Fruit fly (Drosophila melanogaster): ENCODE data around the gene CG43163.

The CG43163 gene

dm6 chr3L:8550836-8551235, 43.9 kb upstream of the CG43163 start:
- TF ChIP-seq Jra (GFP tag; optimal IDR thresholded peaks at IDR 0.05) (no peak), br (GFP tag; optimal IDR thresholded peaks at IDR 0.05) (no peak), usp (GFP tag; optimal IDR thresholded peaks at IDR 0.05) (no peak), Abd-B (GFP tag; optimal IDR thresholded peaks at IDR 0.05) (no peak), Rel (GFP tag; optimal IDR thresholded peaks at IDR 0.05) (no peak), Rel (tag; optimal IDR thresholded peaks at IDR 0.05) (peak; percentile 32)

dm6 chr3L:8549183-8549890, 42.4 kb upstream of the CG43163 start:
- TF ChIP-seq Vsx2 (GFP tag; optimal IDR thresholded peaks at IDR 0.05; ENCODE audit: partially characterized antibody), result no peak
- no peak for TF ChIP-seq Jra (GFP tag; optimal IDR thresholded peaks at IDR 0.05)
- TF ChIP-seq CG9705 (GFP tag; optimal IDR thresholded peaks at IDR 0.05), result no peak
- no peak for TF ChIP-seq CrebA (GFP tag; optimal IDR thresholded peaks at IDR 0.05; ENCODE audit: borderline replicate concordance)
- TF ChIP-seq Rel (GFP tag; optimal IDR thresholded peaks at IDR 0.05), result no peak
- no peak for TF ChIP-seq Rel (tag; optimal IDR thresholded peaks at IDR 0.05)
- TF ChIP-seq Myc (optimal IDR thresholded peaks at IDR 0.05), result no peak
- no peak for TF ChIP-seq Dfd (GFP tag; optimal IDR thresholded peaks at IDR 0.05)
- TF ChIP-seq Dif (GFP tag; optimal IDR thresholded peaks at IDR 0.05; ENCODE audit: partially characterized antibody), result no peak
- TF ChIP-seq N (GFP tag; optimal IDR thresholded peaks at IDR 0.05), result no peak
- TF ChIP-seq fru (GFP tag; optimal IDR thresholded peaks at IDR 0.05), result no peak

DNA sequence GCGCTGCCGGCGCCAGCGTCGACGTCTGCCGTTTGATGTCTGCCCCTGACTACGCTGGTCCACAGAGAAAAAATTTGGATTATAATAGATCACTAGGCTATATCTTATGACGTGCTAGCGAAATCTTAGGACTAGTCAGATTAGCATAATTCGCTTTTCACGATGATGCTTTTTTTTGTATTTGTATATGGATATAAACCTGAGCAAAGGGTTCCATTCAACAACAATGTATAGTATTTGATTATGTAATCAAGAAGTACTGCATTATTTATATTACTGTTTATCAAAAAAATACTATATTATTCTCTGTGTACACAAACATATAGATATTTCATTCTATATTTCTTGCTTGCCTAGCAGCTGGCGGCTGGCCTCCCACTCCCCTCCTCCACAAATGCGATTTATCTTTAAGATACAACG, 40.2 kb upstream of the CG43163 start:
- TF ChIP-seq Vsx2 (GFP tag; optimal IDR thresholded peaks at IDR 0.05; ENCODE audit: partially characterized antibody), result no peak
- no peak for TF ChIP-seq usp (GFP tag; optimal IDR thresholded peaks at IDR 0.05)
- TF ChIP-seq Rel (GFP tag; optimal IDR thresholded peaks at IDR 0.05), result no peak
- no peak for TF ChIP-seq Rel (tag; optimal IDR thresholded peaks at IDR 0.05)
- TF ChIP-seq ey (GFP tag; optimal IDR thresholded peaks at IDR 0.05), result peak; percentile 35
- TF ChIP-seq N (GFP tag; optimal IDR thresholded peaks at IDR 0.05), result no peak
- no peak for TF ChIP-seq Hr83 (GFP tag; optimal IDR thresholded peaks at IDR 0.05; ENCODE audit: poor library complexity, severe bottlenecking)
- no peak for TF ChIP-seq brk (GFP tag; optimal IDR thresholded peaks at IDR 0.05)
- no peak for TF ChIP-seq jim (GFP tag; optimal IDR thresholded peaks at IDR 0.05)
- TF ChIP-seq OdsH (GFP tag; optimal IDR thresholded peaks at IDR 0.05), result peak; percentile 61
- no peak for TF ChIP-seq Hnf4 (GFP tag; optimal IDR thresholded peaks at IDR 0.05)
- no peak for TF ChIP-seq GATAd (GFP tag; optimal IDR thresholded peaks at IDR 0.05)
- no peak for TF ChIP-seq pan (optimal IDR thresholded peaks at IDR 0.05)
- TF ChIP-seq Dfd (GFP tag; optimal IDR thresholded peaks at IDR 0.05), result no peak
- TF ChIP-seq Sp1 (GFP tag; optimal IDR thresholded peaks at IDR 0.05), result no peak
- no peak for TF ChIP-seq Abd-B (GFP tag; optimal IDR thresholded peaks at IDR 0.05)
- peak in 1 of 2 experiments; percentile 53 for TF ChIP-seq foxo (GFP tag; optimal IDR thresholded peaks at IDR 0.05)
- no peak for TF ChIP-seq lola (GFP tag; optimal IDR thresholded peaks at IDR 0.05)
- no peak for TF ChIP-seq tai (GFP tag; optimal IDR thresholded peaks at IDR 0.05)
- peak; percentile 12 for TF ChIP-seq dmrt93B (GFP tag; optimal IDR thresholded peaks at IDR 0.05)
- TF ChIP-seq Dif (GFP tag; optimal IDR thresholded peaks at IDR 0.05; ENCODE audit: partially characterized antibody), result no peak
- TF ChIP-seq CG32264 (GFP tag; optimal IDR thresholded peaks at IDR 0.05), result no peak
- no peak for TF ChIP-seq dsf (GFP tag; optimal IDR thresholded peaks at IDR 0.05; ENCODE audit: borderline replicate concordance)
- no peak for TF ChIP-seq CG9705 (GFP tag; optimal IDR thresholded peaks at IDR 0.05)
- TF ChIP-seq sv (GFP tag; optimal IDR thresholded peaks at IDR 0.05), result peak; percentile 83
- no peak for TF ChIP-seq Hr78 (GFP tag; optimal IDR thresholded peaks at IDR 0.05)
- TF ChIP-seq br (GFP tag; optimal IDR thresholded peaks at IDR 0.05), result no peak
- TF ChIP-seq CrebA (GFP tag; optimal IDR thresholded peaks at IDR 0.05; ENCODE audit: borderline replicate concordance), result no peak
- no peak for TF ChIP-seq woc (GFP tag; optimal IDR thresholded peaks at IDR 0.05)
- peak; percentile 5 for TF ChIP-seq fru (GFP tag; optimal IDR thresholded peaks at IDR 0.05)
- TF ChIP-seq Jra (GFP tag; optimal IDR thresholded peaks at IDR 0.05), result no peak
- TF ChIP-seq psq (GFP tag; optimal IDR thresholded peaks at IDR 0.05), result peak; percentile 2
- TF ChIP-seq rgr (GFP tag; optimal IDR thresholded peaks at IDR 0.05), result peak; percentile 38
- TF ChIP-seq HLH106 (tag; optimal IDR thresholded peaks at IDR 0.05), result peak; percentile 39
- peak; percentile 41 for TF ChIP-seq h (GFP tag; optimal IDR thresholded peaks at IDR 0.05)
- TF ChIP-seq sage (GFP tag; optimal IDR thresholded peaks at IDR 0.05), result no peak
- TF ChIP-seq Myc (optimal IDR thresholded peaks at IDR 0.05), result no peak
- no peak for TF ChIP-seq Mio (GFP tag; optimal IDR thresholded peaks at IDR 0.05)
- no peak for TF ChIP-seq dl (GFP tag; optimal IDR thresholded peaks at IDR 0.05; ENCODE audit: insufficient read depth in 1 of 2, partially characterized antibody in 2 of 2)

Measured in whole organism, wandering third instar larva.